Fruit fly (Drosophila melanogaster) S2 (cell line): ENCODE results near the gene tbc.

ENCODE experiments used
- CG8478 ChIP-seq: fragments of >200 bp; optimal IDR thresholded peaks from 2 replicates; lab custom pipeline; 2018
- CTCF ChIP-seq, 2 experiments: fragments of >200 bp; optimal IDR thresholded peaks; 2 replicates each; lab custom pipeline; 2018

- no peak for TF ChIP-seq CG8478 (lab: Kevin White, UChicago)
- no peak for TF ChIP-seq CTCF (optimal IDR thresholded peaks at IDR 0.05; lab: Kevin White, UChicago)
These were observed 14.6 kb upstream of the tbc start for dm6 chrX:20434534-20434933.
